Fruit fly (Drosophila melanogaster): Measurements from ENCODE around the gene CG5334.

dm6 chrX:14775008-14775407 is at the start of gene CG5334:
- TF ChIP-seq Sin3A (optimal IDR thresholded peaks at IDR 0.05) (no peak), ttk (optimal IDR thresholded peaks at IDR 0.05) (no peak), h (optimal IDR thresholded peaks at IDR 0.05) (no peak), insv (optimal IDR thresholded peaks at IDR 0.05) (no peak), psq (optimal IDR thresholded peaks at IDR 0.05) (no peak), Myc (optimal IDR thresholded peaks at IDR 0.05) (no peak)

Measured in Kc167 (cell line).